Worm (Caenorhabditis elegans) whole organism, L3 larva: ENCODE data around the gene F46C5.10.

Experiments used
- elt-3 ChIP-seq, 3 experiments: fragments of 150-350 bp in 1 of 3; sonication (generic microtip) in 2 of 3; optimal IDR thresholded peaks; 2 replicates in 2 of 3; 4 replicates in 1 of 3; lab custom pipeline; 2014 to 2017; ENCODE audit warnings: missing biosample characterization in 3 of 3, missing genetic modification characterization in 3 of 3
- nhr-11 ChIP-seq: fragments of 150-350 bp; optimal IDR thresholded peaks from 2 replicates; lab custom pipeline; 2014; ENCODE audit warnings: missing biosample characterization, missing genetic modification characterization
- snpc-4 ChIP-seq: fragments of 150-350 bp; optimal IDR thresholded peaks from 2 replicates; lab custom pipeline; 2014; ENCODE audit warnings: missing biosample characterization, missing genetic modification characterization
- tbx-2 ChIP-seq: sonication (generic microtip); optimal IDR thresholded peaks from 2 replicates; lab custom pipeline; 2016; ENCODE audit warnings: mild to moderate bottlenecking, missing genetic modification characterization, missing compliant biosample characterization
- unc-39 ChIP-seq: sonication (generic microtip); optimal IDR thresholded peaks from 4 replicates; lab custom pipeline; 2017; ENCODE audit warnings: missing biosample characterization, missing genetic modification characterization
- ztf-4 ChIP-seq: fragments of 150-350 bp; optimal IDR thresholded peaks from 2 replicates; lab custom pipeline; 2014; ENCODE audit warnings: missing biosample characterization, missing genetic modification characterization

DNA sequence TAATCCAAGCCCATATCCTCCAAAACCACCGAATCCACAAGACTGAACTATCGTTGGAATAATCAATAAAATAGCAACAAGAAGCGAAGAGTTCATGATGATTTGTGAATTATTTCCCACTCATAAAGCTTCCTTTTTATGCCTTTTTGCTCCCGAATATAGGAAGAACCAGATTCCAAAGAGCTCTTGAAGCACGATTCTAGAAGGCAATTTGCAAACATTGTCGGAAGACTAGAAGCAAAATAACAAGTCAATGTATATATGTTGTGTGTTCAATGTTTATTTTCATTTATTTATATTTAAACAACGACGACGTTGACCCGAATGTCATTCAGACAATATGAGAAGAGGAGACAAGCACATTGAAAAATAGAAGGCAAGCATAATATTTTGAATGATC is 26.2 kb downstream of the F46C5.10 start, which contains the start of gene idpa-2:
- TF ChIP-seq snpc-4 (tag; lab: Kevin White, UChicago), result no peak
- no peak for TF ChIP-seq ztf-4 (tag; lab: Kevin White, UChicago)
- TF ChIP-seq elt-3 (tag; optimal IDR thresholded peaks at IDR 0.05; lab: Kevin White, UChicago), result no peak
- no peak for TF ChIP-seq nhr-11 (tag; lab: Kevin White, UChicago)
- no peak for TF ChIP-seq unc-39 (tag; lab: Kevin White, UChicago)
- no peak for TF ChIP-seq tbx-2 (tag; lab: Kevin White, UChicago)
